Worm (Caenorhabditis elegans) whole organism, L2 larva: ENCODE data around the gene T05C12.15.

ENCODE experiments used
- fos-1 ChIP-seq: fragments of 150-350 bp; optimal IDR thresholded peaks from 2 replicates; lab custom pipeline; 2014; ENCODE audit warnings: missing biosample characterization, missing genetic modification characterization
- mdl-1 ChIP-seq, 2 experiments: fragments of 150-350 bp in 1 of 2; sonication (generic microtip) in 1 of 2; optimal IDR thresholded peaks; 2 replicates each; lab custom pipeline; 2017; ENCODE audit warnings: missing biosample characterization in 2 of 2, missing genetic modification characterization in 2 of 2
- nhr-12 ChIP-seq: fragments of 150-350 bp; optimal IDR thresholded peaks from 2 replicates; lab custom pipeline; 2014; ENCODE audit warnings: missing biosample characterization, missing genetic modification characterization
- skn-1 ChIP-seq: sonication (generic microtip); optimal IDR thresholded peaks from 2 replicates; lab custom pipeline; 2017; ENCODE audit warnings: missing biosample characterization, missing genetic modification characterization
- unc-39 ChIP-seq: fragments of 150-350 bp; optimal IDR thresholded peaks from 2 replicates; lab custom pipeline; 2014; ENCODE audit warnings: missing biosample characterization, missing genetic modification characterization
- unc-62 ChIP-seq: fragments of 150-350 bp; optimal IDR thresholded peaks from 2 replicates; lab custom pipeline; 2014; ENCODE audit warnings: missing biosample characterization, missing genetic modification reagents, missing genetic modification characterization

DNA sequence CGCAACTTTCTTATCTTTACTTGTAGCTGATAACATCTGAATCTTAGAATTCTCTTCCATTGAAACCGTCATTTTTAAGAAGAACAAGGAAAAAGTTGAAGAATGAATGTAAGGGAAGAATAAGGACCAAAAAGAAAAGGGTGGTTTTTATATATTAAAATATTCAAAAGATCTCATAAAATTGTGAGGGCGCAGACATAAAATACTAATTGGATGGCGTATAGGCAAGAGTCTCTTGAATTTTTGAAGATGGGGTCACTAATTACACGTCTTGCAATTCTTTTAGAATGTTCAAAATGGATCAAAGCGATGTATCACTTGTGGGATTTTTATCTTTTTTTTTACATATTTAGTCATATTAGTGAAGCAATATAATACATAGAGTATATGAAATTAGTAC lies 43.3 kb downstream of the T05C12.15 start, which contains the start of gene twk-3:
- TF ChIP-seq unc-39 (tag; lab: Kevin White, UChicago) (no peak), nhr-12 (tag; lab: Kevin White, UChicago) (no peak), fos-1 (tag; lab: Kevin White, UChicago) (no peak), skn-1 (tag; lab: Kevin White, UChicago) (no peak), unc-62 (GFP tag; lab: Kevin White, UChicago) (no peak), mdl-1 (tag; optimal IDR thresholded peaks at IDR 0.05; lab: Kevin White, UChicago) (no peak)
